Worm (Caenorhabditis elegans) whole organism, L3 larva: ENCODE data around the gene M117.6.
"Not testable (repeated sequence)": the region's sequence is repeated elsewhere in the genome, so short reads cannot be mapped to it uniquely, and the experiment has no call there.

ENCODE experiments used
- R02D3.7 ChIP-seq: fragments of 150-350 bp; optimal IDR thresholded peaks from 2 replicates; lab custom pipeline; 2014; ENCODE audit warnings: missing biosample characterization, missing genetic modification characterization
- aly-2 ChIP-seq: fragments of 150-350 bp; optimal IDR thresholded peaks from 2 replicates; lab custom pipeline; 2014; ENCODE audit warnings: missing biosample characterization, missing genetic modification characterization
- ama-1 ChIP-seq: fragments of 150-350 bp; optimal IDR thresholded peaks from 2 replicates; lab custom pipeline; 2018
- ceh-16 ChIP-seq: sonication (generic microtip); optimal IDR thresholded peaks from 2 replicates; lab custom pipeline; 2017; ENCODE audit warnings: missing biosample characterization, missing genetic modification characterization
- ceh-28 ChIP-seq: fragments of 150-350 bp; optimal IDR thresholded peaks from 2 replicates; lab custom pipeline; 2014; ENCODE audit warnings: missing biosample characterization, missing genetic modification reagents, missing genetic modification characterization
- ceh-82 ChIP-seq: fragments of 150-350 bp; optimal IDR thresholded peaks from 2 replicates; lab custom pipeline; 2014; ENCODE audit warnings: missing biosample characterization, missing genetic modification characterization
- ceh-9 ChIP-seq: sonication (generic microtip); optimal IDR thresholded peaks from 2 replicates; lab custom pipeline; 2018; ENCODE audit warnings: missing biosample characterization, missing genetic modification characterization
- daf-12 ChIP-seq: fragments of 150-350 bp; optimal IDR thresholded peaks from 2 replicates; lab custom pipeline; 2014; ENCODE audit warnings: missing biosample characterization, missing genetic modification reagents, missing genetic modification characterization
- egl-5 ChIP-seq: fragments of 150-350 bp; optimal IDR thresholded peaks from 2 replicates; lab custom pipeline; 2017; ENCODE audit warnings: missing biosample characterization, missing genetic modification reagents, missing genetic modification characterization, inconsistent platforms
- elt-1 ChIP-seq: fragments of 150-350 bp; optimal IDR thresholded peaks from 2 replicates; lab custom pipeline; 2014; ENCODE audit warnings: missing biosample characterization, missing genetic modification characterization
- elt-2 ChIP-seq: sonication (generic microtip); optimal IDR thresholded peaks from 2 replicates; lab custom pipeline; 2016; ENCODE audit warnings: missing genetic modification reagents, mild to moderate bottlenecking, missing genetic modification characterization, missing compliant biosample characterization
- elt-3 ChIP-seq, 3 experiments: fragments of 150-350 bp in 1 of 3; sonication (generic microtip) in 2 of 3; optimal IDR thresholded peaks; 2 replicates in 2 of 3; 4 replicates in 1 of 3; lab custom pipeline; 2014 to 2017; ENCODE audit warnings: missing biosample characterization in 3 of 3, missing genetic modification characterization in 3 of 3
- eor-1 ChIP-seq, 2 experiments: fragments of 150-350 bp; optimal IDR thresholded peaks; 2 replicates each; lab custom pipeline; 2014 to 2018; ENCODE audit warnings: missing biosample characterization in 2 of 2, missing genetic modification characterization in 2 of 2
- fkh-10 ChIP-seq: sonication (generic microtip); optimal IDR thresholded peaks from 2 replicates; lab custom pipeline; 2017; ENCODE audit warnings: missing biosample characterization, missing genetic modification reagents, missing genetic modification characterization
- fkh-2 ChIP-seq: fragments of 150-350 bp; optimal IDR thresholded peaks from 2 replicates; lab custom pipeline; 2014; ENCODE audit warnings: missing biosample characterization, missing genetic modification reagents, missing genetic modification characterization
- hmg-11 ChIP-seq: sonication (generic microtip); optimal IDR thresholded peaks from 2 replicates; lab custom pipeline; 2016; ENCODE audit warnings: missing genetic modification characterization, missing compliant biosample characterization
- jun-1 ChIP-seq: fragments of 150-350 bp; optimal IDR thresholded peaks from 2 replicates; lab custom pipeline; 2014; ENCODE audit warnings: missing biosample characterization, missing genetic modification reagents, missing genetic modification characterization
- lin-15B ChIP-seq: fragments of 150-350 bp; optimal IDR thresholded peaks from 2 replicates; lab custom pipeline; 2014; ENCODE audit warnings: missing biosample characterization, missing genetic modification characterization
- lin-39 ChIP-seq: fragments of 150-350 bp; optimal IDR thresholded peaks from 2 replicates; lab custom pipeline; 2018; ENCODE audit warnings: missing biosample characterization, missing genetic modification reagents, missing genetic modification characterization
- mml-1 ChIP-seq: fragments of 150-350 bp; sonication (generic microtip); optimal IDR thresholded peaks from 3 replicates; lab custom pipeline; 2014; ENCODE audit warnings: missing biosample characterization, missing genetic modification characterization
- nfya-1 ChIP-seq: sonication (generic microtip); optimal IDR thresholded peaks from 2 replicates; lab custom pipeline; 2017; ENCODE audit warnings: missing genetic modification characterization, mild to moderate bottlenecking, missing compliant biosample characterization, antibody characterized with exemption, moderate library complexity; ENCODE audit not compliant: insufficient read depth
- nhr-11 ChIP-seq: fragments of 150-350 bp; optimal IDR thresholded peaks from 2 replicates; lab custom pipeline; 2014; ENCODE audit warnings: missing biosample characterization, missing genetic modification characterization
- nhr-12 ChIP-seq: fragments of 150-350 bp; optimal IDR thresholded peaks from 2 replicates; lab custom pipeline; 2014; ENCODE audit warnings: missing biosample characterization, missing genetic modification characterization
- nhr-23 ChIP-seq: fragments of 150-350 bp; optimal IDR thresholded peaks from 2 replicates; lab custom pipeline; 2014; ENCODE audit warnings: missing biosample characterization, missing genetic modification reagents, missing genetic modification characterization
- nhr-25 ChIP-seq: sonication (generic microtip); optimal IDR thresholded peaks from 2 replicates; lab custom pipeline; 2017; ENCODE audit warnings: missing biosample characterization, missing genetic modification characterization
- nhr-28 ChIP-seq: fragments of 150-350 bp; optimal IDR thresholded peaks from 2 replicates; lab custom pipeline; 2014; ENCODE audit warnings: missing biosample characterization, missing genetic modification characterization
- nhr-43 ChIP-seq: sonication (generic microtip); optimal IDR thresholded peaks from 2 replicates; lab custom pipeline; 2016; ENCODE audit warnings: mild to moderate bottlenecking, missing genetic modification characterization, missing compliant biosample characterization; ENCODE audit not compliant: poor library complexity, severe bottlenecking
- nhr-67 ChIP-seq: fragments of 150-350 bp; optimal IDR thresholded peaks from 2 replicates; lab custom pipeline; 2014; ENCODE audit warnings: missing biosample characterization, missing genetic modification characterization
- nhr-76 ChIP-seq: fragments of 150-350 bp; sonication (generic microtip); optimal IDR thresholded peaks from 5 replicates; lab custom pipeline; 2014; ENCODE audit warnings: missing biosample characterization, missing genetic modification characterization
- nhr-77 ChIP-seq: fragments of 150-350 bp; optimal IDR thresholded peaks from 2 replicates; lab custom pipeline; 2014; ENCODE audit warnings: missing biosample characterization, missing genetic modification characterization
- pqm-1 ChIP-seq: fragments of 150-350 bp; optimal IDR thresholded peaks from 2 replicates; lab custom pipeline; 2017; ENCODE audit warnings: missing biosample characterization, missing genetic modification characterization, inconsistent platforms
- sea-2 ChIP-seq: fragments of 150-350 bp; sonication (generic microtip); optimal IDR thresholded peaks from 4 replicates; lab custom pipeline; 2014; ENCODE audit warnings: missing biosample characterization, missing genetic modification reagents, missing genetic modification characterization
- skn-1 ChIP-seq: fragments of 150-350 bp; optimal IDR thresholded peaks from 2 replicates; lab custom pipeline; 2014; ENCODE audit warnings: missing biosample characterization, missing genetic modification characterization
- snpc-4 ChIP-seq: fragments of 150-350 bp; optimal IDR thresholded peaks from 2 replicates; lab custom pipeline; 2014; ENCODE audit warnings: missing biosample characterization, missing genetic modification characterization
- tbx-2 ChIP-seq: sonication (generic microtip); optimal IDR thresholded peaks from 2 replicates; lab custom pipeline; 2016; ENCODE audit warnings: mild to moderate bottlenecking, missing genetic modification characterization, missing compliant biosample characterization
- unc-39 ChIP-seq: sonication (generic microtip); optimal IDR thresholded peaks from 4 replicates; lab custom pipeline; 2017; ENCODE audit warnings: missing biosample characterization, missing genetic modification characterization
- unc-62 ChIP-seq: fragments of 150-350 bp; sonication (generic microtip); optimal IDR thresholded peaks from 4 replicates; lab custom pipeline; 2014; ENCODE audit warnings: missing biosample characterization, missing genetic modification reagents, missing genetic modification characterization
- ztf-11 ChIP-seq: fragments of 150-350 bp; optimal IDR thresholded peaks from 2 replicates; lab custom pipeline; 2014; ENCODE audit warnings: missing biosample characterization, missing genetic modification characterization
- ztf-4 ChIP-seq: fragments of 150-350 bp; optimal IDR thresholded peaks from 2 replicates; lab custom pipeline; 2014; ENCODE audit warnings: missing biosample characterization, missing genetic modification characterization

Gene M117.6

DNA sequence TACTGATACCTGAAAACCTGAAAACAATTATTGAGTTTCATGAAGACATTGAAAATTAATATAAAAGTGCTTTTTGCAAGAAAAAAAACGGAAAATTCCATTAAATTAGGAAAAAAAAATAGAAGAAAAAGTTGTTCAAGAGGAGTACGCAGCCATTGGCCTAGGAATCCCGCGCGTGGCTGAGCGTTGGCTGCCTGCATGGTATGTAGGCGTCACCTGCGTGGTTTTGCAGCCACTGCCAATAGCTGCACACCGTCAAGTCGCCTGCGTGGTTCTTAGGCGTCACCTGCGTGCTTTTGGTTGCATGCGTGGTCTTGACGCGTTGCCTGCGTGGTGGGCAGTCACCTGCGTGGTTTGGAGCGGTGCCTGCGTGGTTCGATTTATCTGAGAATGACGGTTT is at the start of gene M117.6:
TSS of gene M117.6 (minus strand) at position 101 of the 400 bp plus-strand sequence.
- TF ChIP-seq elt-2, nhr-43, R02D3.7 (tag; lab: Kevin White, UChicago): not testable (repeated sequence)
- TF ChIP-seq, all 47 proteins: peak for 0; not testable (repeated sequence) for 47

DNA sequence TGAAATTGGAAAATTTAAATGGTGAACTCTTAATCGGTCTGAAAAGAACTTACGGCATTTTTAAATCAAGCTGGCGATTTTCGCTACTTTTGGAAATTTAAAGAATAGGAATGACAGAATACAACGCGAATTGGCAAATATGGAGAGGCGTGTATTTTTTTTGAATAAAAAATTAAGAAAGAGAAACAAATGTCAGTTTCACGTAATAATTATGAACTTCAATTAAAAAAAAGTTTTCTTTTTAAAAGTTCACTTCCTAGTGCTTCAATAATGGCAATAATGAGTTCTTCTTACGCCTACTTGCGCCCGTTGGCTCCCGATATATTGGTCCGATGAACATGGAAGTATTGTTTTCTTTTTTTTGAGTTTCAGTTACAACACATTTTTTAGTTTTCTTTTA is 49.8 kb upstream of the M117.6 start, which contains the start of gene pph-2:
TSS of gene pph-2 (minus strand) at position 101 of the 400 bp plus-strand sequence.
- TF ChIP-seq nhr-11 (no peak), ceh-28 (tag; lab: Kevin White, UChicago) (no peak), eor-1 (tag; optimal IDR thresholded peaks at IDR 0.05; lab: Kevin White, UChicago) (no peak), aly-2 (tag; lab: Kevin White, UChicago) (no peak), nhr-77 (tag; lab: Kevin White, UChicago) (no peak)
- TF ChIP-seq, all 47 proteins: peak for 0

- no peak for TF ChIP-seq ceh-28 (tag; lab: Kevin White, UChicago)
- no peak for TF ChIP-seq hmg-11
- TF ChIP-seq sea-2, result no peak
- no peak for TF ChIP-seq ceh-82 (tag; lab: Kevin White, UChicago)
- no peak for TF ChIP-seq pqm-1
- TF ChIP-seq nhr-23 (tag; lab: Kevin White, UChicago), result no peak
- no peak for TF ChIP-seq nhr-76 (tag; lab: Kevin White, UChicago)
- no peak for TF ChIP-seq tbx-2 (tag; lab: Kevin White, UChicago)
- TF ChIP-seq fkh-10 (GFP tag; lab: Kevin White, UChicago), result no peak
- TF ChIP-seq ama-1 (lab: Kevin White, UChicago), result no peak
- no peak for TF ChIP-seq fkh-2
- TF ChIP-seq ztf-4, result no peak
- no peak for TF ChIP-seq nhr-25
- no peak for TF ChIP-seq elt-3 (tag; optimal IDR thresholded peaks at IDR 0.05; lab: Kevin White, UChicago)
- TF ChIP-seq nhr-12, result no peak
- TF ChIP-seq nhr-28 (tag; lab: Kevin White, UChicago), result no peak
- no peak for TF ChIP-seq daf-12 (tag; lab: Kevin White, UChicago)
- no peak for TF ChIP-seq ceh-16 (tag; lab: Kevin White, UChicago)
Observed at ce11 chrIV:11871898-11872297, 44.0 kb upstream of the M117.6 start.

DNA sequence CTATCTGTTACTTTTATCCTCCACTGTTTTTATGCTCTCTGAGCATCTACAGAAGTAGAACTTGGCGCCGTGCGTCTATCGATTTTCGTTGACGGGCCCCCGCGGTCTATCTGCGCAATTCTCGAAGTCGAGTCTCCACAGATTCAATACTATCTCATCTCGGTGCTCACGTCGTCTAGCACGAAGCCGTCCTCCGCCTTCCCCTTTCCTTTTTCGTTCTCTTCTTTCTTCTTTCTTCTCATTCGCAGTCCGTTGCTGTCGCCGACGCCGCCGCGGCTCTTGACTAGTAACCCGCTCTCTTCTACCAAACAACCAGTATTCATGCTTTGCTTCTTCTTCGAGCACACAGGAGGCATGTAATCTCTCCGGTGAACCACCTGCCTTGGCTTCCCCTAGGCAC is 43.2 kb upstream of the M117.6 start:
- TF ChIP-seq nfya-1 (tag; lab: Kevin White, UChicago) (peak; percentile 69), ceh-28 (tag; lab: Kevin White, UChicago) (no peak), lin-15B (tag; lab: Kevin White, UChicago) (peak; percentile 25), skn-1 (tag; lab: Kevin White, UChicago) (no peak), jun-1 (no peak), fkh-10 (GFP tag; lab: Kevin White, UChicago) (peak; percentile 16), lin-39 (tag; lab: Kevin White, UChicago) (peak; percentile 31), snpc-4 (peak; percentile 10)
- TF ChIP-seq, all 47 proteins: peak for 5

- TF ChIP-seq sea-2 (no peak), aly-2 (tag; lab: Kevin White, UChicago) (no peak), egl-5 (tag; lab: Kevin White, UChicago) (no peak), ceh-9 (tag; lab: Kevin White, UChicago) (no peak), ztf-11 (no peak), nhr-23 (tag; lab: Kevin White, UChicago) (no peak), lin-15B (tag; lab: Kevin White, UChicago) (no peak), mml-1 (tag; lab: Kevin White, UChicago) (no peak), unc-39 (no peak), snpc-4 (no peak), ztf-4 (no peak), elt-1 (tag; lab: Kevin White, UChicago) (no peak), unc-62 (GFP tag; lab: Kevin White, UChicago) (no peak), hmg-11 (no peak), elt-2 (tag; lab: Kevin White, UChicago) (no peak), nhr-28 (tag; lab: Kevin White, UChicago) (no peak), nhr-67 (no peak), eor-1 (tag; optimal IDR thresholded peaks at IDR 0.05; lab: Kevin White, UChicago) (no peak), ceh-28 (tag; lab: Kevin White, UChicago) (no peak)
Observed at ce11 chrIV:11868452-11868851, 40.5 kb upstream of the M117.6 start.
